Worm (Caenorhabditis elegans): Measurements from ENCODE around the gene C04C3.14.

- TF ChIP-seq unc-62 (GFP tag; optimal IDR thresholded peaks at IDR 0.05) (no peak), ama-1 (optimal IDR thresholded peaks at IDR 0.05) (no peak)
Observed at ce11 chrIV:3444101-3444500, 48.4 kb downstream of the C04C3.14 start, which contains the start of gene F09D12.2.
